Fruit fly (Drosophila melanogaster) whole organism, adult: ENCODE data around the gene Gba1a.

Experiments
- CG11617 ChIP-seq: fragments of 200-800 bp; sonication (Bioruptor generic); optimal IDR thresholded peaks from 2 replicates; lab custom pipeline; 2017; ENCODE audit warnings: mild to moderate bottlenecking, missing biosample characterization, missing genetic modification reagents, missing genetic modification characterization
- CG12768 ChIP-seq: fragments of 200-800 bp; sonication (Bioruptor generic); optimal IDR thresholded peaks from 2 replicates; lab custom pipeline; 2017; ENCODE audit warnings: missing biosample characterization, missing genetic modification characterization, mild to moderate bottlenecking, moderate library complexity, missing genetic modification reagents
- CG14711 ChIP-seq: fragments of 200-800 bp; sonication (Bioruptor generic); optimal IDR thresholded peaks from 2 replicates; lab custom pipeline; 2018; ENCODE audit warnings: missing biosample characterization, mild to moderate bottlenecking, missing genetic modification characterization, moderate library complexity
- CG1620 ChIP-seq: fragments of 200-800 bp; sonication (Bioruptor generic); optimal IDR thresholded peaks from 2 replicates; lab custom pipeline; 2016; ENCODE audit warnings: missing biosample characterization, missing genetic modification characterization
- CG33017 ChIP-seq: fragments of 200-800 bp; sonication (Bioruptor generic); optimal IDR thresholded peaks from 2 replicates; lab custom pipeline; 2018; ENCODE audit warnings: missing biosample characterization, mild to moderate bottlenecking, missing genetic modification characterization, moderate library complexity
- CG5204 ChIP-seq: fragments of 200-800 bp; sonication (Bioruptor generic); optimal IDR thresholded peaks from 2 replicates; lab custom pipeline; 2016; ENCODE audit warnings: missing biosample characterization, missing genetic modification characterization
- CG7045 ChIP-seq: fragments of 200-800 bp; sonication (Bioruptor generic); optimal IDR thresholded peaks from 2 replicates; lab custom pipeline; 2017; ENCODE audit warnings: missing biosample characterization, mild to moderate bottlenecking, missing genetic modification characterization
- CG7101 ChIP-seq: fragments of 200-800 bp; sonication (Bioruptor generic); optimal IDR thresholded peaks from 2 replicates; lab custom pipeline; 2018; ENCODE audit warnings: missing biosample characterization, mild to moderate bottlenecking, missing genetic modification characterization, moderate library complexity
- Clk ChIP-seq: fragments of 200-800 bp; sonication (Bioruptor generic); optimal IDR thresholded peaks from 2 replicates; lab custom pipeline; 2017; ENCODE audit warnings: missing biosample characterization, missing genetic modification characterization
- Crg-1 ChIP-seq: fragments of 200-800 bp; sonication (Bioruptor generic); optimal IDR thresholded peaks from 2 replicates; lab custom pipeline; 2016; ENCODE audit warnings: missing biosample characterization, missing genetic modification characterization
- Hr96 ChIP-seq: fragments of 200-800 bp; sonication (Bioruptor generic); optimal IDR thresholded peaks from 2 replicates; lab custom pipeline; 2016; ENCODE audit warnings: missing biosample characterization, missing genetic modification characterization
- Mnt ChIP-seq: fragments of 200-800 bp; sonication (Bioruptor generic); optimal IDR thresholded peaks from 2 replicates; lab custom pipeline; 2016; ENCODE audit warnings: missing biosample characterization, mild to moderate bottlenecking, missing genetic modification characterization
- bab1 ChIP-seq: fragments of 200-800 bp; sonication (Bioruptor generic); optimal IDR thresholded peaks from 3 replicates; lab custom pipeline; 2019; ENCODE audit warnings: missing biosample characterization, mild to moderate bottlenecking, missing genetic modification characterization, moderate library complexity
- cic ChIP-seq: fragments of 200-800 bp; sonication (Bioruptor generic); optimal IDR thresholded peaks from 2 replicates; lab custom pipeline; 2017; ENCODE audit warnings: missing biosample characterization, mild to moderate bottlenecking, missing genetic modification characterization, moderate library complexity
- cnc ChIP-seq, 2 experiments: fragments of >200 bp; optimal IDR thresholded peaks; 2 replicates each; lab custom pipeline; 2017
- kay ChIP-seq: fragments of 200-800 bp; sonication (Bioruptor generic); peaks from one replicate; lab custom pipeline; 2016; ENCODE audit warnings: missing biosample characterization, missing genetic modification characterization, borderline replicate concordance
- ovo ChIP-seq: fragments of 200-800 bp; sonication (Bioruptor generic); optimal IDR thresholded peaks from 2 replicates; lab custom pipeline; 2016; ENCODE audit warnings: missing biosample characterization, missing genetic modification characterization
- pad ChIP-seq: fragments of 200-800 bp; sonication (Bioruptor generic); optimal IDR thresholded peaks from 3 replicates; lab custom pipeline; 2017; ENCODE audit warnings: missing biosample characterization, missing genetic modification characterization, mild to moderate bottlenecking, moderate library complexity, missing genetic modification reagents
- tj ChIP-seq: fragments of 200-800 bp; sonication (Bioruptor generic); optimal IDR thresholded peaks from 3 replicates; lab custom pipeline; 2017; ENCODE audit warnings: missing biosample characterization, mild to moderate bottlenecking, missing genetic modification characterization, moderate library complexity
- toe ChIP-seq: fragments of 200-800 bp; sonication (Bioruptor generic); optimal IDR thresholded peaks from 2 replicates; lab custom pipeline; 2016; ENCODE audit warnings: missing biosample characterization, missing genetic modification characterization

Gba1a gene

DNA sequence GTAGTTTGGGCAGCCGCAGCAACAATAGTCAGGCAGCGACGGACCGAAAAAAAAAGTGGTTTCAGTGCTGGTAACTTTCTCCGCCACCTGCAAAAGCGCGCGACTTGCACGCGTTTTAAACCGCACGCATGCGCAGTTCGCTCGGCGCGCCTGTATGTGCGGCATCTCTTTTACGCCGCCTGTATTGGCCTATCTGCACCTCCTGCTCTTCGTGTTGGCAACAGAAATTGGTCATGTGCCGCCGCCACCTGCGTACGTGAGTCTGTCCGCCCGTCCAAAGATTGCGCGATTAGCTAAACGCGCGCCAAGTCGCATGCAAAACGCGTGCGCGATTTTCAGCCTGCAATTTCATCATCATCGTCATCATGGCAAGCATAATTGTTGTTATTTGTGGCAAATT lies 35.2 kb downstream of the Gba1a start:
- TF ChIP-seq CG5204 (GFP tag; lab: Kevin White, UChicago) (no peak), Crg-1 (GFP tag; lab: Kevin White, UChicago) (no peak), pad (GFP tag; lab: Kevin White, UChicago) (no peak), CG1620 (no peak), CG7045 (no peak), toe (GFP tag; lab: Kevin White, UChicago) (no peak), tj (GFP tag; lab: Kevin White, UChicago) (no peak), cic (GFP tag; lab: Kevin White, UChicago) (no peak), CG33017 (no peak), ovo (no peak), cnc (optimal IDR thresholded peaks at IDR 0.05; lab: Kevin White, UChicago) (no peak), CG7101 (tag; lab: Kevin White, UChicago) (no peak)

DNA sequence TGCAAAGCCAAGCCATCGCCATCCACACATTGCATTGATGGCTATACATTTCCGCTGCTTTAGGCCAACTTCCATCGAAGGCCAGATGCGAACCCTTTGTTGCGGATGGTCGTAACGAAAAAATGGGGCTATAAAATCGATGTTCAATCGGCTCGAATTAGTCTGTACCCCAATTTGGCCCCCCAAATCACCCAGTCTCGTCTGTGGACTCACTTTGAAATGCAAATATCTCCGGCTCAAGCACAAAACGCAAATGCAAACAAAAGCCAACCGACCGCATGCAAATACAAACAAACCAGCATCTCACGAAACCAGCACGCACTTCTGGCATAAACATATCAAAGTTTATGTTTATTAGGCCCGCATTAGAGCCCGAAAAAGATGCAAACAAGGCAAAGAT lies 35.9 kb downstream of the Gba1a start:
- TF ChIP-seq CG7101 (tag; lab: Kevin White, UChicago), result no peak

DNA sequence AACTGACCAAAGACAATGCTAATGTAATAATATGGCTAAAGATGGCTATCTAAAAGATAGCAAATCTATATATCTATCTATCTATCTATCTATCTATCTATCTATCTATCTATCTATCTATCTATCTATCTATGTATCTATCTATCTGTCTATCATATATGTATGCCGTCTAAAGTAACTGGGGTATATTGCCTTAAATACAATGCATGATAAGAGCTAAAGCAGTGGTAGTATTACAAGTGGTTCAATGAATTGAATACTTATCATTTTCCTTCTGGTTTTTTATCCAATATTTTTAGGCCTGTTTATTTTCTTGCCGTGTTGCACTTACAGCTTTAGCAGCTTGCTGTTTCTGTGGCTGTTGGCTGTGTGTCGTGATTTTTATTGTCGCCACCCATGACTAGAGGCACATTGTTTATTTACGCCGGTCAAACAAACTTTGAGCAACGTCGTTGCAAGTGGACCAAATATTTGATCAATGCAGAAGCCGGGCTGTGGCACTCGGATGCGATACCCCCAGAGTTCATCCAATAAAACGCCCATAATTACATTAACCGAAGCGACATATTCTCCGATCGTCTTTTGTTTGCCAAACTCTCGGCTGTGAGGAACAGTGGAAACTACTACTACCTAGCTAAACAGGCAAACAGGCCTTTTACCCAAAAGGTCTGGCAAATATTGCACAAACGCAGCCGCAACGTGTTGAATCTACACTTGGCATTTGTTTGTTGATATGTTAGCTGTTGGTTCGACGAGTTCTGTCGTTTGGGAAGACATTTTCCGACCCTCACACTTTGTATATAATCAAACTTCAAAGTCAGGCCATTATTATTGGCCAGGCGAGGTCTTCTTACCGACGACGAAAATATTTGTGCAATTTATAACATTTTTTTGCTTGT lies 37.5 kb downstream of the Gba1a start:
- no peak for TF ChIP-seq CG7045
- no peak for TF ChIP-seq ovo
- no peak for TF ChIP-seq CG1620
- no peak for TF ChIP-seq tj (GFP tag; lab: Kevin White, UChicago)
- TF ChIP-seq CG33017, result no peak
- no peak for TF ChIP-seq toe (GFP tag; lab: Kevin White, UChicago)
- TF ChIP-seq CG7101 (tag; lab: Kevin White, UChicago), result no peak
- no peak for TF ChIP-seq Crg-1 (GFP tag; lab: Kevin White, UChicago)
- no peak for TF ChIP-seq bab1 (GFP tag; lab: Kevin White, UChicago)
- no peak for TF ChIP-seq CG14711
- TF ChIP-seq cic (GFP tag; lab: Kevin White, UChicago), result no peak
- no peak for TF ChIP-seq pad (GFP tag; lab: Kevin White, UChicago)
- TF ChIP-seq kay (GFP tag; lab: Kevin White, UChicago), result no peak
- no peak for TF ChIP-seq CG5204 (GFP tag; lab: Kevin White, UChicago)
- no peak for TF ChIP-seq CG11617
- no peak for TF ChIP-seq Hr96 (GFP tag; lab: Kevin White, UChicago)
- TF ChIP-seq Mnt (GFP tag; lab: Kevin White, UChicago), result no peak
- TF ChIP-seq Clk, result no peak

DNA sequence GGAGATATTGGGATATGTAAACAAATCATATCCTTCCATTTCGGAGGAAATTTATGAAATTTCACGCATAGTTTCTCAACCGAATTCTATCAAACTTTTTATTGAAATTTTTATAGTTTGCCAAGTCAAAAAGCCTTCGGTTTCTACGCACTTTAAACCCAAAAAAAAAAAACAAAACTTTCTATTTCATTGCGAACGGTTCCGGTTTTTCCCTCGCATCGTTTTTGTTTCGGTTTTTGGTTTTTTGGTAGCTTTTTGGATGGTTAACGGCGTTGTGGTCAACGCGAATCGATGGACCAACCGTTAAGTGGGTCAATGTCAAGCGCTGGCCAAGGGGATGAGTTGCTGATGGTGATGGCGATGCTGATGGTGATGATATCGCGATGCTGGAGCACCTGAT lies 40.5 kb downstream of the Gba1a start:
- TF ChIP-seq cic (GFP tag; lab: Kevin White, UChicago) (no peak), Clk (no peak), CG12768 (GFP tag; lab: Kevin White, UChicago) (no peak), CG7045 (no peak), CG7101 (tag; lab: Kevin White, UChicago) (no peak), CG14711 (no peak), bab1 (GFP tag; lab: Kevin White, UChicago) (no peak), tj (GFP tag; lab: Kevin White, UChicago) (no peak), CG1620 (no peak), CG11617 (no peak), CG5204 (GFP tag; lab: Kevin White, UChicago) (no peak), Crg-1 (GFP tag; lab: Kevin White, UChicago) (no peak), ovo (no peak), kay (GFP tag; lab: Kevin White, UChicago) (no peak), pad (GFP tag; lab: Kevin White, UChicago) (no peak)

DNA sequence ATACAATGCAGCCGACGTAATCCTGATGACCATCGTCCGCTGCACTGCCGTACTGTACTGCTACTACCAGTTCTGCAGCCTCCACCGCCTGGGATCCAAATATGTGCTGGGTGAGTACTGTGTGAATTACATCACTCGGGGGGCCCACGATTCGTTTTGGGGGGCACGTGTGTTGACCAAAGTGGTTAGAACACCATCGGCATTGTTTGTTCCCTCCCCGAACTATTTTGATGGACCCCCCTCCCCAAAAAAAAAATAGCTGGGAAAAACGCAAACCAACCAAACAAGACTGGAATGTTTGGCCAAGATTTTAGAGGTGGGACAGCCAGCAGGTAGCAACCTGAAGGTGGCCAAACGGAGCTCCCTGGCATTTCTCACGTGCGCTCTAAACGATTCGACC lies 47.0 kb downstream of the Gba1a start:
- no peak for TF ChIP-seq CG11617
- TF ChIP-seq bab1 (GFP tag; lab: Kevin White, UChicago), result no peak
- no peak for TF ChIP-seq CG33017
- TF ChIP-seq Mnt (GFP tag; lab: Kevin White, UChicago), result no peak
- TF ChIP-seq toe (GFP tag; lab: Kevin White, UChicago), result no peak
- no peak for TF ChIP-seq Hr96 (GFP tag; lab: Kevin White, UChicago)
- TF ChIP-seq ovo, result no peak
- TF ChIP-seq pad (GFP tag; lab: Kevin White, UChicago), result no peak
- no peak for TF ChIP-seq CG14711
- no peak for TF ChIP-seq CG12768 (GFP tag; lab: Kevin White, UChicago)
- no peak for TF ChIP-seq Crg-1 (GFP tag; lab: Kevin White, UChicago)
- no peak for TF ChIP-seq Clk
- TF ChIP-seq cnc (optimal IDR thresholded peaks at IDR 0.05; lab: Kevin White, UChicago), result no peak
- no peak for TF ChIP-seq kay (GFP tag; lab: Kevin White, UChicago)
- no peak for TF ChIP-seq CG5204 (GFP tag; lab: Kevin White, UChicago)
- TF ChIP-seq CG7045, result no peak
